Worm (Caenorhabditis elegans): ENCODE data around the gene C14A4.6.

C14A4.6 gene

DNA sequence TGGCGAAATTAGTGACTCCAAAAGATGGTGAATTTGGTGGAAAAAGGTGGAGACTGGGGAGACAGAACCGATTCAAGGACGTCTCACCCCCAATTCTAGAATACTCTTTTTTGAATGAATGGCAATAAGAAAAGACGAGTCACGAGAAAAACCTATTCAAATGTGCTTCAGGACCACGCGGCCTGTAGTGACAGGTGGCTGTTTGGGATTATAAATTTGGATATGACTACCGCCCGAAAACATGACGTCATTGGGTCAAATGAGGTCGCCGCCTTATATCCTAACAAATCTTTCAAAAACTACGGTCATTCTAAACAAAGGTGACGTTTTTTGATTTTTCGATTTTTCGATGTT is 40.6 kb downstream of the C14A4.6 start:
- TF ChIP-seq hlh-30 (tag; optimal IDR thresholded peaks at IDR 0.05; ENCODE audit: insufficient read depth) (peak; percentile 64), unc-3 (GFP tag; conservative IDR thresholded peaks at IDR 0.05) (no peak), unc-3 (tag; optimal IDR thresholded peaks at IDR 0.05) (no peak), unc-55 (GFP tag; optimal IDR thresholded peaks at IDR 0.05) (peak; percentile 10)

ce11 chrII:10553377-10554045 is 41.1 kb downstream of the C14A4.6 start:
- no peak for TF ChIP-seq madf-2 (tag; optimal IDR thresholded peaks at IDR 0.05)
- no peak for TF ChIP-seq K09A11.1 (tag; optimal IDR thresholded peaks at IDR 0.05; ENCODE audit: insufficient read depth)
- no peak for TF ChIP-seq syd-9 (tag; optimal IDR thresholded peaks at IDR 0.05)
- TF ChIP-seq unc-55 (GFP tag; optimal IDR thresholded peaks at IDR 0.05) = no peak
- no peak for TF ChIP-seq hlh-15 (tag; optimal IDR thresholded peaks at IDR 0.05)
- no peak for TF ChIP-seq fkh-6 (tag; optimal IDR thresholded peaks at IDR 0.05)
- TF ChIP-seq ztf-16 (tag; optimal IDR thresholded peaks at IDR 0.05) = no peak
- TF ChIP-seq nhr-232 (tag; optimal IDR thresholded peaks at IDR 0.05) = no peak
- no peak for TF ChIP-seq elt-4 (tag; optimal IDR thresholded peaks at IDR 0.05)
- TF ChIP-seq F13H6.1 (tag; optimal IDR thresholded peaks at IDR 0.05) = no peak
- TF ChIP-seq pha-4 (tag; optimal IDR thresholded peaks at IDR 0.05) = no peak

ce11 chrII:10551985-10552736 is 42.4 kb downstream of the C14A4.6 start:
- TF ChIP-seq nfya-1 (tag; optimal IDR thresholded peaks at IDR 0.05) (peak; percentile 76), ref-2 (tag; optimal IDR thresholded peaks at IDR 0.05) (peak; percentile 67), pros-1 (tag; optimal IDR thresholded peaks at IDR 0.05) (peak; percentile 65), odd-2 (tag; optimal IDR thresholded peaks at IDR 0.05) (no peak), ceh-18 (tag; optimal IDR thresholded peaks at IDR 0.05) (peak; percentile 34), unc-86 (tag; optimal IDR thresholded peaks at IDR 0.05) (no peak), unc-55 (GFP tag; optimal IDR thresholded peaks at IDR 0.05) (peak; percentile 82), ets-4 (tag; optimal IDR thresholded peaks at IDR 0.05) (no peak), eyg-1 (tag; optimal IDR thresholded peaks at IDR 0.05) (no peak), npax-4 (tag; optimal IDR thresholded peaks at IDR 0.05) (no peak), unc-3 (GFP tag; conservative IDR thresholded peaks at IDR 0.05) (no peak), unc-3 (tag; optimal IDR thresholded peaks at IDR 0.05) (no peak), ceh-9 (tag; optimal IDR thresholded peaks at IDR 0.05) (no peak), K02D7.2 (tag; optimal IDR thresholded peaks at IDR 0.05) (no peak), ceh-14 (tag; optimal IDR thresholded peaks at IDR 0.05) (no peak), pha-2 (tag; optimal IDR thresholded peaks at IDR 0.05) (no peak), unc-42 (tag; optimal IDR thresholded peaks at IDR 0.05) (no peak), elt-4 (tag; optimal IDR thresholded peaks at IDR 0.05) (no peak), T23F11.4 (GFP tag; optimal IDR thresholded peaks at IDR 0.05) (no peak), pax-1 (tag; optimal IDR thresholded peaks at IDR 0.05) (peak; percentile 95), tbx-2 (tag; optimal IDR thresholded peaks at IDR 0.05) (peak; percentile 64), mec-3 (tag; optimal IDR thresholded peaks at IDR 0.05; ENCODE audit: borderline replicate concordance) (no peak), lim-6 (tag; optimal IDR thresholded peaks at IDR 0.05) (no peak), rnt-1 (tag; optimal IDR thresholded peaks at IDR 0.05) (no peak), syd-9 (tag; optimal IDR thresholded peaks at IDR 0.05) (no peak), fkh-10 (GFP tag; optimal IDR thresholded peaks at IDR 0.05) (no peak), sdc-2 (tag; optimal IDR thresholded peaks at IDR 0.05) (no peak), sox-2 (GFP tag; IDR thresholded peaks at IDR 0.05) (no peak), hlh-30 (tag; optimal IDR thresholded peaks at IDR 0.05; ENCODE audit: insufficient read depth) (peak; percentile 96), ttx-3 (tag; optimal IDR thresholded peaks at IDR 0.05) (no peak), madf-2 (tag; optimal IDR thresholded peaks at IDR 0.05) (no peak), fkh-6 (tag; optimal IDR thresholded peaks at IDR 0.05) (no peak), nhr-232 (tag; optimal IDR thresholded peaks at IDR 0.05) (no peak), lin-11 (tag; optimal IDR thresholded peaks at IDR 0.05) (no peak), nhr-11 (tag; optimal IDR thresholded peaks at IDR 0.05) (no peak), ceh-24 (tag; optimal IDR thresholded peaks at IDR 0.05) (no peak), pag-3 (tag; optimal IDR thresholded peaks at IDR 0.05; ENCODE audit: borderline replicate concordance) (no peak), zip-5 (tag; optimal IDR thresholded peaks at IDR 0.05) (no peak), Y22D7AL.16 (tag; optimal IDR thresholded peaks at IDR 0.05) (no peak), che-1 (tag; optimal IDR thresholded peaks at IDR 0.05) (no peak), ceh-34 (tag; optimal IDR thresholded peaks at IDR 0.05) (no peak)

Data from whole organism, late embryonic.